Worm (Caenorhabditis elegans) whole organism, L1 larva: ENCODE results near the gene C15F1.1.

Experiments used
- ama-1 ChIP-seq: fragments of 150-350 bp; optimal IDR thresholded peaks from 2 replicates; lab custom pipeline; 2014
- nhr-28 ChIP-seq: fragments of 150-350 bp; optimal IDR thresholded peaks from 2 replicates; lab custom pipeline; 2014; ENCODE audit warnings: missing biosample characterization, missing genetic modification characterization
- rnt-1 ChIP-seq: sonication (generic microtip); optimal IDR thresholded peaks from 2 replicates; lab custom pipeline; 2016; ENCODE audit warnings: mild to moderate bottlenecking, missing genetic modification characterization, moderate library complexity, missing compliant biosample characterization
- sptf-1 ChIP-seq: fragments of 150-350 bp; optimal IDR thresholded peaks from 2 replicates; lab custom pipeline; 2014; ENCODE audit warnings: missing biosample characterization, missing genetic modification characterization
- ztf-11 ChIP-seq, 2 experiments: sonication (generic microtip); optimal IDR thresholded peaks; 2 replicates each; lab custom pipeline; 2016 to 2017; ENCODE audit warnings: missing genetic modification characterization in 2 of 2, missing biosample characterization in 1 of 2, missing compliant biosample characterization in 1 of 2

- TF ChIP-seq rnt-1 (tag; lab: Kevin White, UChicago) (no peak), ztf-11 (tag; optimal IDR thresholded peaks at IDR 0.05; lab: Kevin White, UChicago) (no peak), sptf-1 (tag; lab: Kevin White, UChicago) (no peak), nhr-28 (tag; lab: Kevin White, UChicago) (no peak), ama-1 (lab: Kevin White, UChicago) (no peak)
These were observed 13.3 kb downstream of the C15F1.1 start for ce11 chrII:7002956-7003357.
